Fruit fly (Drosophila melanogaster): Measurements from ENCODE around the gene GstZ2.

GstZ2 gene

DNA sequence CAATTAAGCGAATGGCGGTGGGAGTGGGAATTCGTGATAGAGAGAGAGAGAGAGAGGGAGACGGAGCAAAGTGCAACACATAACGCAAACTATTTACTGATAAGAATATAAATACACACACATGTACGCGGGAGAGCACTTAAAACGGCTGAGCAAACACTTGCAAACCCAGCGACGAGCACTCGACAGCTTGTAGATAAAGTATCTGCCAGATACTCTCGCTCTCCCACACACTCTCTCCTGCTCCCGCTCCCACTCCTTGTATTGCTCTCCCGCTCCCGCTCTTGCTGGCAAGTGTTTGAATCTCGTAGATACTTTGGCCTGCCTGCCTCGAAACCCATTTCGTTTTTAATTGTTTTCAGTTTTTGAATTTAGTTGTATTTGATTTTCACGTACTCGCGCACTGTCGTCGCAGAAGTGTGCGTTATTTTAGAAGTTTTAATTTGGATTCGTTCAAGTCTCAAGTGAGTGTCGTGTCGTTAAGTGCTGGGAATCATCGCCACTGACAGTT lies 32.2 kb downstream of the GstZ2 start (continued):
- no peak for TF ChIP-seq gem (tag; optimal IDR thresholded peaks at IDR 0.05)
- TF ChIP-seq CoRest (tag; optimal IDR thresholded peaks at IDR 0.05) = no peak
- TF ChIP-seq Usf (GFP tag; optimal IDR thresholded peaks at IDR 0.05) = no peak
- TF ChIP-seq CG15514 (GFP tag; optimal IDR thresholded peaks at IDR 0.05) = peak; percentile 40
- peak; percentile 60 for TF ChIP-seq CG10543 (GFP tag; optimal IDR thresholded peaks at IDR 0.05)
- no peak for TF ChIP-seq CG4854 (GFP tag; optimal IDR thresholded peaks at IDR 0.05)
- TF ChIP-seq Tbp (GFP tag; optimal IDR thresholded peaks at IDR 0.05) = no peak
- TF ChIP-seq gcm2 (GFP tag; optimal IDR thresholded peaks at IDR 0.05) = peak; percentile 42
- no peak for TF ChIP-seq NC2α (GFP tag; optimal IDR thresholded peaks at IDR 0.05)
- no peak for TF ChIP-seq ash1 (GFP tag; optimal IDR thresholded peaks at IDR 0.05)
- TF ChIP-seq CG4730 (GFP tag; IDR thresholded peaks at IDR 0.05) = no peak
- TF ChIP-seq Drgx (GFP tag; IDR thresholded peaks at IDR 0.05) = peak; percentile 62
- TF ChIP-seq Hr3 (GFP tag; optimal IDR thresholded peaks at IDR 0.05) = no peak
- peak; percentile 47; the same call in 1 of the 2 replicates for TF ChIP-seq bowl (GFP tag; IDR thresholded peaks at IDR 0.05)
- no peak for TF ChIP-seq Ada2b (GFP tag; IDR thresholded peaks at IDR 0.05)
- TF ChIP-seq sisA (GFP tag; IDR thresholded peaks at IDR 0.05) = no peak
- no peak for TF ChIP-seq ro (GFP tag; IDR thresholded peaks at IDR 0.05)
- peak; percentile 89 for TF ChIP-seq mirr (GFP tag; optimal IDR thresholded peaks at IDR 0.05)
- no peak for TF ChIP-seq CG5245 (GFP tag; optimal IDR thresholded peaks at IDR 0.05)
- TF ChIP-seq h (optimal IDR thresholded peaks at IDR 0.05) = no peak
- TF ChIP-seq Asciz (GFP tag; optimal IDR thresholded peaks at IDR 0.05) = peak; percentile 64
- no peak for TF ChIP-seq BEAF-32 (GFP tag; optimal IDR thresholded peaks at IDR 0.05)
- TF ChIP-seq dysf (GFP tag; IDR thresholded peaks at IDR 0.05) = no peak
- TF ChIP-seq tgo (GFP tag; IDR thresholded peaks at IDR 0.05) = no peak
- no peak for TF ChIP-seq Max (GFP tag; optimal IDR thresholded peaks at IDR 0.05)
- TF ChIP-seq sqz (GFP tag; optimal IDR thresholded peaks at IDR 0.05) = peak; percentile 76
- TF ChIP-seq Awh (GFP tag; IDR thresholded peaks at IDR 0.05) = 0 out of 2 replicates have a peak, but pooled peaks have one; percentile 18
- TF ChIP-seq Trl (optimal IDR thresholded peaks at IDR 0.05) = peak; percentile 99 to 100
- TF ChIP-seq Trl (GFP tag; optimal IDR thresholded peaks at IDR 0.05) = peak; percentile 62
- TF ChIP-seq CG8359 (GFP tag; optimal IDR thresholded peaks at IDR 0.05; ENCODE audit: borderline replicate concordance) = peak; percentile 24
- no peak for TF ChIP-seq TFAM (GFP tag; optimal IDR thresholded peaks at IDR 0.05)
- peak; percentile 18 for TF ChIP-seq CG17912 (GFP tag; optimal IDR thresholded peaks at IDR 0.05)
- no peak for TF ChIP-seq fd3F (GFP tag; optimal IDR thresholded peaks at IDR 0.05)
- no peak for TF ChIP-seq fru (optimal IDR thresholded peaks at IDR 0.05)
- no peak for TF ChIP-seq row (GFP tag; IDR thresholded peaks at IDR 0.05)
- TF ChIP-seq shn (GFP tag; optimal IDR thresholded peaks at IDR 0.05) = no peak
- TF ChIP-seq phol (tag; optimal IDR thresholded peaks at IDR 0.05) = no peak
- no peak for TF ChIP-seq CG16863 (GFP tag; optimal IDR thresholded peaks at IDR 0.05)
- TF ChIP-seq gt (GFP tag; IDR thresholded peaks at IDR 0.05) = no peak
- peak; percentile 3 for TF ChIP-seq CG1603 (tag; optimal IDR thresholded peaks at IDR 0.05)
- no peak; the same call in 2 of the 3 replicates for TF ChIP-seq CG3726 (GFP tag; IDR thresholded peaks at IDR 0.05)
- TF ChIP-seq aop (GFP tag; IDR thresholded peaks at IDR 0.05) = no peak
- TF ChIP-seq CG11723 (GFP tag; optimal IDR thresholded peaks at IDR 0.05) = peak; percentile 43
- no peak for TF ChIP-seq CG12104 (GFP tag; optimal IDR thresholded peaks at IDR 0.05)
- no peak for TF ChIP-seq fd96Cb (tag; optimal IDR thresholded peaks at IDR 0.05)
- TF ChIP-seq salm (tag; optimal IDR thresholded peaks at IDR 0.05) = peak; percentile 62
- TF ChIP-seq Mrtf (GFP tag; IDR thresholded peaks at IDR 0.05) = no peak
- peak; percentile 2 for TF ChIP-seq zf30C (GFP tag; optimal IDR thresholded peaks at IDR 0.05)
- TF ChIP-seq da (GFP tag; optimal IDR thresholded peaks at IDR 0.05) = no peak
- no peak for TF ChIP-seq CG30020 (tag; optimal IDR thresholded peaks at IDR 0.05)
- no peak for TF ChIP-seq Oli (tag; optimal IDR thresholded peaks at IDR 0.05)
- TF ChIP-seq ATbp (GFP tag; optimal IDR thresholded peaks at IDR 0.05) = peak; percentile 71
- TF ChIP-seq CG4282 (GFP tag; optimal IDR thresholded peaks at IDR 0.05) = no peak
